Fruit fly (Drosophila melanogaster) whole organism, pupa: Measurements from ENCODE around the gene Adar.

Source experiments
- CG10348 ChIP-seq: fragments of 200-800 bp; sonication (Bioruptor generic); IDR thresholded peaks from 2 replicates; pipeline ENCODE4 v1.3.6; 2022; ENCODE audit warnings: missing biosample characterization, missing genetic modification characterization
- CG12605 ChIP-seq: fragments of 200-800 bp; sonication (Bioruptor generic); IDR thresholded peaks from 2 replicates; pipeline ENCODE4 v1.3.6; 2022; ENCODE audit warnings: missing biosample characterization, missing genetic modification characterization
- CG13204 ChIP-seq: fragments of 200-800 bp; sonication (Bioruptor generic); optimal IDR thresholded peaks from 2 replicates; lab custom pipeline; 2018; ENCODE audit warnings: missing biosample characterization, mild to moderate bottlenecking, missing genetic modification characterization, moderate library complexity
- CG14655 ChIP-seq: fragments of 200-800 bp; sonication (Bioruptor generic); optimal IDR thresholded peaks from 3 replicates; lab custom pipeline; 2017; ENCODE audit warnings: mild to moderate bottlenecking, missing biosample characterization, missing genetic modification reagents, missing genetic modification characterization
- CG15710 ChIP-seq: fragments of 200-800 bp; sonication (Bioruptor generic); optimal IDR thresholded peaks from 2 replicates; lab custom pipeline; 2018; ENCODE audit warnings: missing biosample characterization, mild to moderate bottlenecking, missing genetic modification characterization, moderate library complexity
- CG17806 ChIP-seq: fragments of 200-800 bp; sonication (Bioruptor generic); optimal IDR thresholded peaks from 2 replicates; lab custom pipeline; 2018; ENCODE audit warnings: missing biosample characterization, mild to moderate bottlenecking, missing genetic modification characterization, moderate library complexity
- CG32121 ChIP-seq: fragments of 200-800 bp; sonication (Bioruptor generic); IDR thresholded peaks from 2 replicates; pipeline ENCODE4 v1.3.6; 2022; ENCODE audit warnings: missing biosample characterization, missing genetic modification characterization
- CG34367 ChIP-seq: fragments of 200-800 bp; sonication (Bioruptor generic); optimal IDR thresholded peaks from 2 replicates; lab custom pipeline; 2018; ENCODE audit warnings: missing biosample characterization, mild to moderate bottlenecking, missing genetic modification characterization
- CG4496 ChIP-seq: fragments of 200-800 bp; sonication (Bioruptor generic); IDR thresholded peaks from 3 replicates; pipeline ENCODE4 v1.3.6; 2022; ENCODE audit warnings: missing biosample characterization, missing genetic modification characterization
- CG8159 ChIP-seq: fragments of 200-800 bp; sonication (Bioruptor generic); optimal IDR thresholded peaks from 3 replicates; lab custom pipeline; 2018; ENCODE audit warnings: missing biosample characterization, mild to moderate bottlenecking, missing genetic modification characterization, moderate library complexity
- CG8301 ChIP-seq: fragments of 200-800 bp; sonication (Bioruptor generic); optimal IDR thresholded peaks from 2 replicates; lab custom pipeline; 2018; ENCODE audit warnings: missing biosample characterization, mild to moderate bottlenecking, missing genetic modification characterization
- CG9948 ChIP-seq: fragments of 200-800 bp; sonication (Bioruptor generic); optimal IDR thresholded peaks from 2 replicates; lab custom pipeline; 2018; ENCODE audit warnings: missing biosample characterization, mild to moderate bottlenecking, missing genetic modification characterization, moderate library complexity
- D1 ChIP-seq: fragments of 200-800 bp; sonication (Bioruptor generic); optimal IDR thresholded peaks from 2 replicates; lab custom pipeline; 2018; ENCODE audit warnings: missing biosample characterization, mild to moderate bottlenecking, missing genetic modification characterization, moderate library complexity
- EcR ChIP-seq: fragments of 200-800 bp; sonication (Bioruptor generic); optimal IDR thresholded peaks from 3 replicates; lab custom pipeline; 2019; ENCODE audit warnings: missing biosample characterization, missing genetic modification characterization, mild to moderate bottlenecking, moderate library complexity, missing genetic modification reagents
- Ets98B ChIP-seq: fragments of 200-800 bp; sonication (Bioruptor generic); IDR thresholded peaks from 2 replicates; pipeline ENCODE4 v1.3.6; 2022; ENCODE audit warnings: missing biosample characterization, missing genetic modification characterization
- Pif1A ChIP-seq: fragments of 200-800 bp; sonication (Bioruptor generic); optimal IDR thresholded peaks from 3 replicates; lab custom pipeline; 2016; ENCODE audit warnings: missing biosample characterization, missing genetic modification characterization
- Pif1B ChIP-seq: fragments of 200-800 bp; sonication (Bioruptor generic); optimal IDR thresholded peaks from 3 replicates; lab custom pipeline; 2016; ENCODE audit warnings: missing biosample characterization, missing genetic modification characterization
- Snoo ChIP-seq: fragments of 200-800 bp; sonication (Bioruptor generic); optimal IDR thresholded peaks from 3 replicates; lab custom pipeline; 2017; ENCODE audit warnings: missing biosample characterization, mild to moderate bottlenecking, missing genetic modification characterization, inconsistent platforms
- fd96Ca ChIP-seq: fragments of 200-800 bp; sonication (Bioruptor generic); IDR thresholded peaks from 3 replicates; pipeline ENCODE4 v1.3.6; 2022; ENCODE audit warnings: missing biosample characterization, missing genetic modification characterization
- gl ChIP-seq: fragments of 200-800 bp; sonication (Bioruptor generic); optimal IDR thresholded peaks from 2 replicates; lab custom pipeline; 2018; ENCODE audit warnings: missing biosample characterization, mild to moderate bottlenecking, missing genetic modification characterization
- rn ChIP-seq: fragments of 200-800 bp; sonication (Bioruptor generic); IDR thresholded peaks from 2 replicates; pipeline ENCODE4 v1.3.6; 2022; ENCODE audit warnings: missing biosample characterization, missing genetic modification characterization

The Adar gene

DNA sequence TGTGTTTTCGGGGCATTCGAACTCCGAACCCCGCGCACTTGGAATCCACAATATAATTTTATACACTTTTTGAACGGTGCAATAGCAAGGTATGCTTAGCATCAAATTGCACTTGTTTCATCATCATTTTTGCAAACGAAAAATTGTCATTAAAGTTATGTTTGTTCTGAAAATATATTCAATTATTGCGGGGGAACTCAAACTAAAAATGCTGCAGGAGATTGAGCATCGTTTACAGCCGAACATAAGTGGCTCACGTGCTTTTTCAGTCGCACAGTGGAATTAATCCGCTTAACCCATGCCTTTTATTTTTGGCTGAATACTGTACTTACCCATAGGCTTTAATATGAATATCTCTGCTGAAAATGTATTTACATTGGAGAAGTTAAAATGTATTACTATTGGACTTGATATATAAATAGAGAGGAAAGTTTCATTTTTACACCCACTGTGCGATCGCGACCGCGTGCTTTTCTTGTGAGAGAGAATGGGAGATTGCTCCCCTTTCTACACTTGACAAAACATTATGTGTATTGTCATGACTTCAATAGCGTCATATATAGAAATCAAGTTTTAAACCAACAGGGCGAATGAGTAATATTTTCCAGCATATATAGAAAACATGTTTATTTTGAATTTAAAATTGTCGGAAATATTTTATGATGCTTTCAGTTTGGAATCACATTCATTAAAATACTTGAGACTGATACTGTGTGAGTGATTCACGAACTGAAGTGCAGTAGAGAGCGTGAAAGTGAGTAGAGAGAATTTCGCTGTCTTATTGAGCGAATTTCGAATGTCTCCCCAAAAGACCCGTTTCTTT lies 57.1 kb downstream of the Adar start:
- TF ChIP-seq Snoo (tag; lab: Kevin White, UChicago), result peak; percentile 98
- TF ChIP-seq CG14655 (GFP tag; lab: Kevin White, UChicago), result peak; percentile 98
- peak; percentile 99 for TF ChIP-seq fd96Ca (GFP tag; lab: Robert Waterston, UW)
- peak; percentile 94 for TF ChIP-seq CG10348 (GFP tag; lab: Robert Waterston, UW)
- peak; percentile 89 for TF ChIP-seq D1 (tag; lab: Kevin White, UChicago)
- TF ChIP-seq EcR (GFP tag; lab: Kevin White, UChicago), result peak; percentile 67
- peak; percentile 97 for TF ChIP-seq CG9948 (tag; lab: Kevin White, UChicago)
- TF ChIP-seq CG12605 (GFP tag; lab: Robert Waterston, UW), result peak; percentile 99
- peak; percentile 98 for TF ChIP-seq CG8301 (tag; lab: Kevin White, UChicago)
- TF ChIP-seq CG13204, result peak; percentile 87
- TF ChIP-seq Ets98B, result peak; percentile 99
- TF ChIP-seq CG34367 (tag; lab: Kevin White, UChicago), result peak; percentile 98
- TF ChIP-seq CG32121 (GFP tag; lab: Robert Waterston, UW), result peak; percentile 99
- TF ChIP-seq Pif1A (GFP tag; lab: Kevin White, UChicago), result peak; percentile 99
- TF ChIP-seq Pif1B (GFP tag; lab: Kevin White, UChicago), result peak; percentile 99
- TF ChIP-seq gl (tag; lab: Kevin White, UChicago), result peak; percentile 96
- TF ChIP-seq CG8159 (tag; lab: Kevin White, UChicago), result peak; percentile 98
- TF ChIP-seq CG15710 (tag; lab: Kevin White, UChicago), result peak; percentile 95
- TF ChIP-seq CG4496 (GFP tag; lab: Robert Waterston, UW), result peak; percentile 100
- TF ChIP-seq CG17806 (tag; lab: Kevin White, UChicago), result peak; percentile 99
- peak; percentile 98 for TF ChIP-seq rn (GFP tag; lab: Robert Waterston, UW)
- TF ChIP-seq, all 21 proteins: peak for 21

dm6 chrX:1831219-1831555 lies 57.7 kb downstream of the Adar start:
- TF ChIP-seq CG10348 (GFP tag; lab: Robert Waterston, UW) (no peak), CG4496 (GFP tag; lab: Robert Waterston, UW) (no peak), CG9948 (tag; lab: Kevin White, UChicago) (no peak), CG34367 (tag; lab: Kevin White, UChicago) (no peak), fd96Ca (GFP tag; lab: Robert Waterston, UW) (no peak), EcR (GFP tag; lab: Kevin White, UChicago) (no peak), Pif1B (GFP tag; lab: Kevin White, UChicago) (no peak), CG8301 (tag; lab: Kevin White, UChicago) (no peak), Ets98B (no peak), CG17806 (tag; lab: Kevin White, UChicago) (no peak), CG8159 (tag; lab: Kevin White, UChicago) (no peak), CG32121 (GFP tag; lab: Robert Waterston, UW) (no peak), CG12605 (GFP tag; lab: Robert Waterston, UW) (no peak), CG15710 (tag; lab: Kevin White, UChicago) (no peak), rn (GFP tag; lab: Robert Waterston, UW) (no peak), CG13204 (no peak), Pif1A (GFP tag; lab: Kevin White, UChicago) (no peak), D1 (tag; lab: Kevin White, UChicago) (no peak), CG14655 (GFP tag; lab: Kevin White, UChicago) (no peak)

dm6 chrX:1832699-1833098 lies 59.2 kb downstream of the Adar start:
- TF ChIP-seq EcR (GFP tag; lab: Kevin White, UChicago) (peak; percentile 29), CG32121 (GFP tag; lab: Robert Waterston, UW) (no peak)
- TF ChIP-seq, all 21 proteins: peak for 1

dm6 chrX:1834702-1835376 lies 61.3 kb downstream of the Adar start:
- TF ChIP-seq CG12605 (GFP tag; lab: Robert Waterston, UW), result no peak
- no peak for TF ChIP-seq Ets98B
- no peak for TF ChIP-seq CG10348 (GFP tag; lab: Robert Waterston, UW)
- no peak for TF ChIP-seq D1 (tag; lab: Kevin White, UChicago)
- no peak for TF ChIP-seq EcR (GFP tag; lab: Kevin White, UChicago)
- no peak for TF ChIP-seq CG9948 (tag; lab: Kevin White, UChicago)
- TF ChIP-seq CG8159 (tag; lab: Kevin White, UChicago), result no peak
- no peak for TF ChIP-seq Pif1B (GFP tag; lab: Kevin White, UChicago)
- TF ChIP-seq CG8301 (tag; lab: Kevin White, UChicago), result no peak
- TF ChIP-seq CG14655 (GFP tag; lab: Kevin White, UChicago), result no peak
- TF ChIP-seq Snoo (tag; lab: Kevin White, UChicago), result no peak
- TF ChIP-seq Pif1A (GFP tag; lab: Kevin White, UChicago), result no peak
- TF ChIP-seq, all 21 proteins: peak for 0
